Worm (Caenorhabditis elegans): ENCODE data around the gene C16A11.7.
A peak's percentile ranks its signal among the peaks of the same experiment; 100 is the strongest.

C16A11.7 gene

ce11 chrII:4294801-4295200, 38.0 kb upstream of the C16A11.7 start, which contains the start of gene rml-4:
Gene rml-4, plus strand, starts transcription at chrII:4295101.
- TF ChIP-seq M03D4.4 (tag; optimal IDR thresholded peaks at IDR 0.05): no peak
- no peak for TF ChIP-seq ces-1 (GFP tag; optimal IDR thresholded peaks at IDR 0.05)
- TF ChIP-seq ztf-11 (tag; optimal IDR thresholded peaks at IDR 0.05): no peak
- TF ChIP-seq tbx-8 (GFP tag; optimal IDR thresholded peaks at IDR 0.05): no peak
- no peak for TF ChIP-seq unc-39 (tag; optimal IDR thresholded peaks at IDR 0.05)
- TF ChIP-seq mep-1 (tag; optimal IDR thresholded peaks at IDR 0.05): no peak
- no peak for TF ChIP-seq drap-1 (GFP tag; optimal IDR thresholded peaks at IDR 0.05)
- TF ChIP-seq ceh-39 (tag; optimal IDR thresholded peaks at IDR 0.05): no peak
- TF ChIP-seq zip-8 (tag; optimal IDR thresholded peaks at IDR 0.05): no peak
- TF ChIP-seq cnd-1 (tag; optimal IDR thresholded peaks at IDR 0.05): no peak
- TF ChIP-seq nhr-2 (tag; optimal IDR thresholded peaks at IDR 0.05): no peak
- TF ChIP-seq ham-2 (GFP tag; optimal IDR thresholded peaks at IDR 0.05): no peak
- TF ChIP-seq elt-1 (tag; optimal IDR thresholded peaks at IDR 0.05; ENCODE audit: borderline replicate concordance, insufficient read depth): no peak
- TF ChIP-seq lin-32 (GFP tag; optimal IDR thresholded peaks at IDR 0.05): no peak
- no peak for TF ChIP-seq lin-13 (tag; optimal IDR thresholded peaks at IDR 0.05)

ce11 chrII:4294189-4294588, 37.4 kb upstream of the C16A11.7 start:
- TF ChIP-seq elt-1 (tag; optimal IDR thresholded peaks at IDR 0.05; ENCODE audit: borderline replicate concordance, insufficient read depth) (peak; percentile 90), sem-2 (GFP tag; optimal IDR thresholded peaks at IDR 0.05) (no peak)

ce11 chrII:4293027-4293522, 36.3 kb upstream of the C16A11.7 start:
- TF ChIP-seq nhr-76 (tag; optimal IDR thresholded peaks at IDR 0.05) (no peak), hlh-1 (tag; optimal IDR thresholded peaks at IDR 0.05) (peak; percentile 98), pha-4 (tag; optimal IDR thresholded peaks at IDR 0.05) (no peak), tbx-8 (GFP tag; optimal IDR thresholded peaks at IDR 0.05) (no peak), unc-62 (GFP tag; optimal IDR thresholded peaks at IDR 0.05) (peak; percentile 43), lin-32 (GFP tag; optimal IDR thresholded peaks at IDR 0.05) (no peak), lin-13 (tag; optimal IDR thresholded peaks at IDR 0.05) (no peak)

ce11 chrII:4291799-4292198, 35.0 kb upstream of the C16A11.7 start:
- TF ChIP-seq hlh-1 (tag; optimal IDR thresholded peaks at IDR 0.05): no peak
- no peak for TF ChIP-seq ztf-11 (tag; optimal IDR thresholded peaks at IDR 0.05)
- TF ChIP-seq ces-1 (GFP tag; optimal IDR thresholded peaks at IDR 0.05): peak; percentile 19

- no peak for TF ChIP-seq cnd-1 (tag; optimal IDR thresholded peaks at IDR 0.05)
- TF ChIP-seq nhr-2 (tag; optimal IDR thresholded peaks at IDR 0.05): no peak
- TF ChIP-seq ztf-11 (tag; optimal IDR thresholded peaks at IDR 0.05): no peak
- no peak for TF ChIP-seq lin-13 (tag; optimal IDR thresholded peaks at IDR 0.05)
- no peak for TF ChIP-seq blmp-1 (tag; optimal IDR thresholded peaks at IDR 0.05)
- no peak for TF ChIP-seq flh-1 (GFP tag; optimal IDR thresholded peaks at IDR 0.05)
- TF ChIP-seq nhr-237 (tag; optimal IDR thresholded peaks at IDR 0.05): no peak
- TF ChIP-seq hlh-1 (tag; optimal IDR thresholded peaks at IDR 0.05): no peak
- no peak for TF ChIP-seq pha-4 (tag; optimal IDR thresholded peaks at IDR 0.05)
- no peak for TF ChIP-seq bed-3 (GFP tag; optimal IDR thresholded peaks at IDR 0.05)
- no peak for TF ChIP-seq snpc-4 (tag; optimal IDR thresholded peaks at IDR 0.05)
- peak; percentile 18 for TF ChIP-seq ces-1 (GFP tag; optimal IDR thresholded peaks at IDR 0.05)
- TF ChIP-seq unc-62 (GFP tag; optimal IDR thresholded peaks at IDR 0.05): no peak
- TF ChIP-seq mab-5 (tag; optimal IDR thresholded peaks at IDR 0.05): no peak
- TF ChIP-seq drap-1 (GFP tag; optimal IDR thresholded peaks at IDR 0.05): no peak
- peak; percentile 27 for TF ChIP-seq elt-1 (tag; optimal IDR thresholded peaks at IDR 0.05; ENCODE audit: borderline replicate concordance, insufficient read depth)
- no peak for TF ChIP-seq M03D4.4 (tag; optimal IDR thresholded peaks at IDR 0.05)
These were observed 31.8 kb upstream of the C16A11.7 start for ce11 chrII:4288572-4288971.

- TF ChIP-seq lsy-2 (tag; optimal IDR thresholded peaks at IDR 0.05) (no peak), mls-2 (tag; optimal IDR thresholded peaks at IDR 0.05) (no peak), nhr-76 (tag; optimal IDR thresholded peaks at IDR 0.05) (no peak), cnd-1 (tag; optimal IDR thresholded peaks at IDR 0.05) (no peak), drap-1 (GFP tag; optimal IDR thresholded peaks at IDR 0.05) (no peak), ceh-43 (GFP tag; optimal IDR thresholded peaks at IDR 0.05) (no peak), snpc-4 (tag; optimal IDR thresholded peaks at IDR 0.05) (no peak), M03D4.4 (tag; optimal IDR thresholded peaks at IDR 0.05) (no peak), ham-2 (GFP tag; optimal IDR thresholded peaks at IDR 0.05) (no peak), unc-120 (tag; optimal IDR thresholded peaks at IDR 0.05; ENCODE audit: poor library complexity, severe bottlenecking) (no peak), mep-1 (tag; optimal IDR thresholded peaks at IDR 0.05) (no peak), blmp-1 (tag; optimal IDR thresholded peaks at IDR 0.05) (no peak), unc-39 (tag; optimal IDR thresholded peaks at IDR 0.05) (no peak), bed-3 (GFP tag; optimal IDR thresholded peaks at IDR 0.05) (no peak), unc-62 (GFP tag; optimal IDR thresholded peaks at IDR 0.05) (no peak), nhr-28 (tag; optimal IDR thresholded peaks at IDR 0.05) (no peak), lin-13 (tag; optimal IDR thresholded peaks at IDR 0.05) (no peak), nhr-12 (tag; optimal IDR thresholded peaks at IDR 0.05) (no peak), hlh-1 (tag; optimal IDR thresholded peaks at IDR 0.05) (no peak), elt-3 (tag; optimal IDR thresholded peaks at IDR 0.05) (no peak)
These were observed 31.4 kb upstream of the C16A11.7 start, which contains the start of gene C01F1.6 for ce11 chrII:4288111-4288510. Gene C01F1.6, minus strand, starts transcription at chrII:4288211.
